Worm (Caenorhabditis elegans): ENCODE results near the gene memi-2.

Gene memi-2

ce11 chrIV:13396375-13396774 lies 3.9 kb downstream of the memi-2 start:
- TF ChIP-seq flt-1 (GFP tag; IDR thresholded peaks at IDR 0.05) (no peak), ref-1 (GFP tag; conservative IDR thresholded peaks at IDR 0.05) (no peak), med-1 (GFP tag; optimal IDR thresholded peaks at IDR 0.05; ENCODE audit: insufficient read depth) (no peak), ztf-23 (GFP tag; IDR thresholded peaks at IDR 0.05) (no peak), tab-1 (GFP tag; IDR thresholded peaks at IDR 0.05) (no peak), cog-1 (tag; optimal IDR thresholded peaks at IDR 0.05) (no peak), ztf-29 (GFP tag; IDR thresholded peaks at IDR 0.05) (no peak), klf-2 (GFP tag; conservative IDR thresholded peaks at IDR 0.05) (no peak)

ce11 chrIV:13395255-13395654 lies 5.1 kb downstream of the memi-2 start:
- TF ChIP-seq ztf-29 (GFP tag; IDR thresholded peaks at IDR 0.05), result no peak
- no peak for TF ChIP-seq T22C8.4 (GFP tag; IDR thresholded peaks at IDR 0.05)
- 0 out of 2 replicates have a peak, but pooled peaks have one; percentile 49 for TF ChIP-seq ztf-23 (GFP tag; IDR thresholded peaks at IDR 0.05)

ce11 chrIV:13394686-13395085 lies 5.6 kb downstream of the memi-2 start:
- TF ChIP-seq T22C8.4 (GFP tag; IDR thresholded peaks at IDR 0.05), result no peak

- TF ChIP-seq tab-1 (GFP tag; IDR thresholded peaks at IDR 0.05) (no peak), cog-1 (tag; optimal IDR thresholded peaks at IDR 0.05) (no peak), flt-1 (GFP tag; IDR thresholded peaks at IDR 0.05) (no peak), ztf-29 (GFP tag; IDR thresholded peaks at IDR 0.05) (no peak), klf-2 (GFP tag; conservative IDR thresholded peaks at IDR 0.05) (no peak), ref-1 (GFP tag; conservative IDR thresholded peaks at IDR 0.05) (no peak)
Observed at ce11 chrIV:13393246-13393716, 7.0 kb downstream of the memi-2 start.

- TF ChIP-seq cog-1 (tag; optimal IDR thresholded peaks at IDR 0.05) (no peak), ztf-23 (GFP tag; IDR thresholded peaks at IDR 0.05) (no peak), ztf-29 (GFP tag; IDR thresholded peaks at IDR 0.05) (no peak)
Observed at ce11 chrIV:13392230-13392629, 8.1 kb downstream of the memi-2 start.

ce11 chrIV:13390770-13391169 lies 9.5 kb downstream of the memi-2 start:
- no peak for TF ChIP-seq flt-1 (GFP tag; IDR thresholded peaks at IDR 0.05)
- no peak for TF ChIP-seq ztf-29 (GFP tag; IDR thresholded peaks at IDR 0.05)
- no peak for TF ChIP-seq ztf-23 (GFP tag; IDR thresholded peaks at IDR 0.05)
- no peak for TF ChIP-seq T22C8.4 (GFP tag; IDR thresholded peaks at IDR 0.05)
- TF ChIP-seq med-1 (GFP tag; optimal IDR thresholded peaks at IDR 0.05; ENCODE audit: insufficient read depth), result no peak
- TF ChIP-seq tab-1 (GFP tag; IDR thresholded peaks at IDR 0.05), result no peak

ce11 chrIV:13389237-13389636 lies 11.1 kb downstream of the memi-2 start:
- TF ChIP-seq klf-2 (GFP tag; conservative IDR thresholded peaks at IDR 0.05), result no peak
- no peak for TF ChIP-seq tab-1 (GFP tag; IDR thresholded peaks at IDR 0.05)
- no peak for TF ChIP-seq ztf-23 (GFP tag; IDR thresholded peaks at IDR 0.05)
- TF ChIP-seq med-1 (GFP tag; optimal IDR thresholded peaks at IDR 0.05; ENCODE audit: insufficient read depth), result no peak
- TF ChIP-seq ztf-29 (GFP tag; IDR thresholded peaks at IDR 0.05), result no peak
- no peak for TF ChIP-seq cog-1 (tag; optimal IDR thresholded peaks at IDR 0.05)
- TF ChIP-seq T22C8.4 (GFP tag; IDR thresholded peaks at IDR 0.05), result no peak
- no peak for TF ChIP-seq ref-1 (GFP tag; conservative IDR thresholded peaks at IDR 0.05)
- no peak for TF ChIP-seq flt-1 (GFP tag; IDR thresholded peaks at IDR 0.05)

- TF ChIP-seq T22C8.4 (GFP tag; IDR thresholded peaks at IDR 0.05) (no peak), klf-2 (GFP tag; conservative IDR thresholded peaks at IDR 0.05) (no peak), ref-1 (GFP tag; conservative IDR thresholded peaks at IDR 0.05) (no peak), med-1 (GFP tag; optimal IDR thresholded peaks at IDR 0.05; ENCODE audit: insufficient read depth) (no peak), cog-1 (tag; optimal IDR thresholded peaks at IDR 0.05) (no peak), ztf-29 (GFP tag; IDR thresholded peaks at IDR 0.05) (no peak), flt-1 (GFP tag; IDR thresholded peaks at IDR 0.05) (no peak), tab-1 (GFP tag; IDR thresholded peaks at IDR 0.05) (no peak), ztf-23 (GFP tag; IDR thresholded peaks at IDR 0.05) (no peak)
Observed at ce11 chrIV:13388779-13389178, 11.5 kb downstream of the memi-2 start.

- TF ChIP-seq ztf-29 (GFP tag; IDR thresholded peaks at IDR 0.05), result no peak
- no peak for TF ChIP-seq flt-1 (GFP tag; IDR thresholded peaks at IDR 0.05)
- no peak for TF ChIP-seq med-1 (GFP tag; optimal IDR thresholded peaks at IDR 0.05; ENCODE audit: insufficient read depth)
- TF ChIP-seq klf-2 (GFP tag; conservative IDR thresholded peaks at IDR 0.05), result no peak
- no peak for TF ChIP-seq ztf-23 (GFP tag; IDR thresholded peaks at IDR 0.05)
- no peak for TF ChIP-seq cog-1 (tag; optimal IDR thresholded peaks at IDR 0.05)
- TF ChIP-seq T22C8.4 (GFP tag; IDR thresholded peaks at IDR 0.05), result no peak
- TF ChIP-seq ref-1 (GFP tag; conservative IDR thresholded peaks at IDR 0.05), result no peak
- no peak for TF ChIP-seq tab-1 (GFP tag; IDR thresholded peaks at IDR 0.05)
Observed at ce11 chrIV:13386903-13387302, 13.4 kb downstream of the memi-2 start, which contains the start of gene lsm-3. lsm-3 (plus strand) TSS chrIV:13387203.

- TF ChIP-seq tab-1 (GFP tag; IDR thresholded peaks at IDR 0.05) (peak; percentile 54; the same call in 1 of the 2 replicates), cog-1 (tag; optimal IDR thresholded peaks at IDR 0.05) (peak; percentile 24), flt-1 (GFP tag; IDR thresholded peaks at IDR 0.05) (peak; percentile 86), ref-1 (GFP tag; conservative IDR thresholded peaks at IDR 0.05) (no peak), T22C8.4 (GFP tag; IDR thresholded peaks at IDR 0.05) (no peak), ztf-23 (GFP tag; IDR thresholded peaks at IDR 0.05) (peak; percentile 82; the same call in 1 of the 2 replicates), ztf-29 (GFP tag; IDR thresholded peaks at IDR 0.05) (peak; percentile 79), med-1 (GFP tag; optimal IDR thresholded peaks at IDR 0.05; ENCODE audit: insufficient read depth) (peak; percentile 88), klf-2 (GFP tag; conservative IDR thresholded peaks at IDR 0.05) (peak; percentile 80)
Observed at ce11 chrIV:13386043-13386442, 14.3 kb downstream of the memi-2 start, which contains the start of the genes Y62E10A.20, Y62E10A.23 and mdt-9. Y62E10A.20 (minus strand) TSS chrIV:13386091. Y62E10A.23 (plus strand) TSS chrIV:13386324. mdt-9 (plus strand) TSS chrIV:13386380.

Measured in whole organism, midembryonic.